Worm (Caenorhabditis elegans) whole organism, L1 larva: ENCODE data around the gene F07F6.8.

Experiments
- aha-1 ChIP-seq: fragments of 150-350 bp; optimal IDR thresholded peaks from 2 replicates; lab custom pipeline; 2014; ENCODE audit warnings: missing biosample characterization, missing genetic modification characterization
- egl-13 ChIP-seq: sonication (generic microtip); optimal IDR thresholded peaks from 2 replicates; lab custom pipeline; 2016; ENCODE audit warnings: missing genotype, missing genetic modification reagents, missing genetic modification characterization, missing compliant biosample characterization
- egl-27 ChIP-seq, 2 experiments: fragments of 150-350 bp in 1 of 2; sonication (generic microtip); optimal IDR thresholded peaks; 3 replicates each; lab custom pipeline; 2017 to 2018; ENCODE audit warnings: missing biosample characterization in 2 of 2, missing genetic modification characterization in 2 of 2, missing genetic modification reagents in 2 of 2
- irx-1 ChIP-seq: sonication (generic microtip); optimal IDR thresholded peaks from 2 replicates; lab custom pipeline; 2016; ENCODE audit warnings: missing genetic modification characterization, missing compliant biosample characterization
- jun-1 ChIP-seq: fragments of 150-350 bp; optimal IDR thresholded peaks from 2 replicates; lab custom pipeline; 2014; ENCODE audit warnings: missing biosample characterization, missing genetic modification reagents, missing genetic modification characterization
- mdl-1 ChIP-seq, 2 experiments: fragments of 150-350 bp; optimal IDR thresholded peaks; 2 replicates each; lab custom pipeline; 2014 to 2017; ENCODE audit warnings: missing biosample characterization in 2 of 2, missing genetic modification characterization in 2 of 2, inconsistent platforms in 1 of 2
- nhr-28 ChIP-seq: fragments of 150-350 bp; optimal IDR thresholded peaks from 2 replicates; lab custom pipeline; 2014; ENCODE audit warnings: missing biosample characterization, missing genetic modification characterization
- nhr-76 ChIP-seq: sonication (generic microtip); optimal IDR thresholded peaks from 2 replicates; lab custom pipeline; 2017; ENCODE audit warnings: missing biosample characterization, missing genetic modification characterization
- nhr-84 ChIP-seq: sonication (generic microtip); optimal IDR thresholded peaks from 2 replicates; lab custom pipeline; 2017; ENCODE audit warnings: missing biosample characterization, missing genetic modification characterization
- pag-3 ChIP-seq: sonication (generic microtip); optimal IDR thresholded peaks from 2 replicates; lab custom pipeline; 2017; ENCODE audit warnings: missing genetic modification characterization, mild to moderate bottlenecking, missing compliant biosample characterization, antibody characterized with exemption, borderline replicate concordance; ENCODE audit not compliant: insufficient read depth
- unc-62 ChIP-seq: fragments of 150-350 bp; optimal IDR thresholded peaks from 2 replicates; lab custom pipeline; 2014; ENCODE audit warnings: missing biosample characterization, missing genetic modification reagents, missing genetic modification characterization
- zip-4 ChIP-seq: fragments of 200-800 bp; sonication (Bioruptor generic); optimal IDR thresholded peaks from 2 replicates; lab custom pipeline; 2018; ENCODE audit warnings: mild to moderate bottlenecking, missing genetic modification characterization, moderate library complexity, missing compliant biosample characterization

ce11 chrII:5460911-5461310 is 35.4 kb upstream of the F07F6.8 start:
- TF ChIP-seq jun-1 (tag; lab: Kevin White, UChicago) (no peak), zip-4 (no peak), mdl-1 (tag; optimal IDR thresholded peaks at IDR 0.05; lab: Kevin White, UChicago) (no peak), nhr-84 (tag; lab: Kevin White, UChicago) (no peak), unc-62 (no peak), pag-3 (tag; lab: Kevin White, UChicago) (no peak), aha-1 (tag; lab: Kevin White, UChicago) (no peak), egl-13 (tag; lab: Kevin White, UChicago) (no peak), irx-1 (tag; lab: Kevin White, UChicago) (no peak), egl-27 (tag; optimal IDR thresholded peaks at IDR 0.05; lab: Kevin White, UChicago) (no peak), nhr-76 (tag; lab: Kevin White, UChicago) (no peak), nhr-28 (tag; lab: Kevin White, UChicago) (no peak)
